Worm (Caenorhabditis elegans): ENCODE data around the gene lyst-1.

DNA sequence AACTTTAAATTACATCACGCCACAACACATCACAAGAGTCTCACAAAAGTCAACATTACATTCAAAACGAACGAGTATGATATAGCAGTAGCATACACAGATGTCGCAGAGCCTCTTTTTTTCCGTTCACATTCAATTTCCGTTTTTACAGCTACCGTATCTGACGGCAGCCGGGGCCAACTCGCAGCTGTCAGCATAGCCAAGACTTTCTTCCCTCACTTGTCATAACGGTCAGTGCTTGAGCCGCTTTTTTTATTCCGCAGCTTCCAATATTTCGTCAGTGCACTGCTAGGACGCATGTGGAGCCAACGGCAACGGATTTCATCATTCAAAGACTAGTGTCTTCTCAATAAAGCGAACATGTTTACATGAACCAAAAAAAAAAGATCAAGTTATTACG is 47.0 kb downstream of the lyst-1 start:
- TF ChIP-seq tab-1 (GFP tag; IDR thresholded peaks at IDR 0.05): no peak
- TF ChIP-seq flt-1 (GFP tag; IDR thresholded peaks at IDR 0.05): no peak
- TF ChIP-seq ztf-29 (GFP tag; IDR thresholded peaks at IDR 0.05): no peak
- no peak for TF ChIP-seq ref-1 (GFP tag; conservative IDR thresholded peaks at IDR 0.05)
- no peak for TF ChIP-seq T22C8.4 (GFP tag; IDR thresholded peaks at IDR 0.05)
- TF ChIP-seq klf-2 (GFP tag; conservative IDR thresholded peaks at IDR 0.05): no peak

Measured in whole organism, midembryonic.